Fruit fly (Drosophila melanogaster) whole organism, embryonic: ENCODE data around the gene ps.
A peak's percentile ranks its signal among the peaks of the same experiment; 100 is the strongest.

ENCODE experiments used
- Ada2b ChIP-seq: fragments of 200-800 bp; sonication (Bioruptor generic); IDR thresholded peaks from 2 replicates; pipeline ENCODE4 v1.3.6; 2022; ENCODE audit warnings: missing biosample characterization, missing genetic modification characterization
- B-H2 ChIP-seq: fragments of 200-800 bp; sonication (Bioruptor generic); optimal IDR thresholded peaks from 2 replicates; lab custom pipeline; 2018; ENCODE audit warnings: missing biosample characterization, mild to moderate bottlenecking, missing genetic modification characterization
- CG11696 ChIP-seq: fragments of 200-800 bp; sonication (Bioruptor generic); IDR thresholded peaks from 2 replicates; pipeline ENCODE4 v1.3.6; 2022; ENCODE audit warnings: missing biosample characterization, missing genetic modification characterization
- CG12071 ChIP-seq: fragments of 200-800 bp; sonication (Bioruptor generic); optimal IDR thresholded peaks from 3 replicates; lab custom pipeline; 2018; ENCODE audit warnings: missing biosample characterization, mild to moderate bottlenecking, missing genetic modification characterization
- CG12391 ChIP-seq: fragments of 200-800 bp; sonication (Bioruptor generic); optimal IDR thresholded peaks from 3 replicates; lab custom pipeline; 2018; ENCODE audit warnings: missing biosample characterization, mild to moderate bottlenecking, missing genetic modification characterization, moderate library complexity
- CG14965 ChIP-seq: fragments of 200-800 bp; sonication (Bioruptor generic); optimal IDR thresholded peaks from 2 replicates; lab custom pipeline; 2016; ENCODE audit warnings: missing biosample characterization, missing genetic modification characterization, borderline replicate concordance
- CG15696 ChIP-seq: fragments of 200-800 bp; sonication (Bioruptor generic); optimal IDR thresholded peaks from 2 replicates; lab custom pipeline; 2019; ENCODE audit warnings: missing biosample characterization, mild to moderate bottlenecking, missing genetic modification characterization, moderate library complexity
- CG1602 ChIP-seq: fragments of 200-800 bp; sonication (Bioruptor generic); optimal IDR thresholded peaks from 3 replicates; lab custom pipeline; 2016; ENCODE audit warnings: missing biosample characterization, missing genetic modification characterization
- CG17385 ChIP-seq: fragments of 200-800 bp; sonication (Bioruptor generic); optimal IDR thresholded peaks from 3 replicates; lab custom pipeline; 2018; ENCODE audit warnings: missing biosample characterization, mild to moderate bottlenecking, missing genetic modification characterization
- CG18011 ChIP-seq: fragments of 200-800 bp; sonication (Bioruptor generic); optimal IDR thresholded peaks from 2 replicates; lab custom pipeline; 2017; ENCODE audit warnings: missing biosample characterization, missing genetic modification characterization, mild to moderate bottlenecking, moderate library complexity, missing genotype
- CG2116 ChIP-seq: fragments of 200-800 bp; sonication (Bioruptor generic); optimal IDR thresholded peaks from 3 replicates; lab custom pipeline; 2018; ENCODE audit warnings: missing biosample characterization, mild to moderate bottlenecking, missing genetic modification characterization
- CG2678 ChIP-seq: fragments of 200-800 bp; sonication (Bioruptor generic); optimal IDR thresholded peaks from 3 replicates; lab custom pipeline; 2019; ENCODE audit warnings: missing biosample characterization, mild to moderate bottlenecking, missing genetic modification characterization, moderate library complexity
- CG2875 ChIP-seq: fragments of 200-800 bp; sonication (Bioruptor generic); optimal IDR thresholded peaks from 2 replicates; lab custom pipeline; 2017; ENCODE audit warnings: missing biosample characterization, mild to moderate bottlenecking, missing genetic modification characterization, missing genetic modification reagents
- CG33213 ChIP-seq: fragments of 200-800 bp; sonication (Bioruptor generic); optimal IDR thresholded peaks from 3 replicates; lab custom pipeline; 2016; ENCODE audit warnings: missing biosample characterization, missing genetic modification characterization
- CG6854 ChIP-seq: fragments of 200-800 bp; sonication (Bioruptor generic); optimal IDR thresholded peaks from 3 replicates; lab custom pipeline; 2017; ENCODE audit warnings: missing biosample characterization, mild to moderate bottlenecking, missing genetic modification characterization
- CG8290 ChIP-seq, 3 experiments: fragments of 200-800 bp; sonication (Bioruptor generic); optimal IDR thresholded peaks; 2 replicates each; lab custom pipeline; 2016 to 2019; ENCODE audit warnings: missing biosample characterization in 3 of 3, missing genetic modification characterization in 3 of 3, mild to moderate bottlenecking in 2 of 3, moderate library complexity in 1 of 3
- CG9437 ChIP-seq: fragments of 200-800 bp; sonication (Bioruptor generic); optimal IDR thresholded peaks from 2 replicates; lab custom pipeline; 2018; ENCODE audit warnings: missing biosample characterization, mild to moderate bottlenecking, missing genetic modification characterization
- CHES-1-like ChIP-seq: fragments of 200-800 bp; sonication (Bioruptor generic); optimal IDR thresholded peaks from 2 replicates; lab custom pipeline; 2016; ENCODE audit warnings: missing biosample characterization, missing genetic modification characterization
- D19A ChIP-seq: fragments of 200-800 bp; optimal IDR thresholded peaks from 3 replicates; lab custom pipeline; 2019; ENCODE audit warnings: missing biosample characterization, mild to moderate bottlenecking, missing genetic modification characterization, moderate library complexity
- Dad ChIP-seq: fragments of 200-800 bp; sonication (Bioruptor generic); optimal IDR thresholded peaks from 3 replicates; lab custom pipeline; 2016; ENCODE audit warnings: missing biosample characterization, missing genetic modification characterization
- Ets65A ChIP-seq: fragments of 200-800 bp; sonication (Bioruptor generic); peaks from one replicate; lab custom pipeline; 2016; ENCODE audit warnings: missing biosample characterization, missing genetic modification characterization
- Fer1 ChIP-seq: fragments of 200-800 bp; sonication (Bioruptor generic); optimal IDR thresholded peaks from 2 replicates; lab custom pipeline; 2017; ENCODE audit warnings: missing biosample characterization, mild to moderate bottlenecking, missing genetic modification characterization
- Fer2 ChIP-seq: fragments of 200-800 bp; sonication (Bioruptor generic); optimal IDR thresholded peaks from 2 replicates; lab custom pipeline; 2018; ENCODE audit warnings: missing biosample characterization, mild to moderate bottlenecking, missing genetic modification characterization, moderate library complexity
- Fer3 ChIP-seq: fragments of 200-800 bp; sonication (Bioruptor generic); optimal IDR thresholded peaks from 2 replicates; lab custom pipeline; 2018; ENCODE audit warnings: missing biosample characterization, mild to moderate bottlenecking, missing genetic modification characterization, moderate library complexity
- Gug ChIP-seq: fragments of 200-800 bp; sonication (Bioruptor generic); IDR thresholded peaks from 4 replicates; pipeline ENCODE4 v1.3.6; 2022; ENCODE audit warnings: missing biosample characterization, missing genetic modification characterization
- Hr3 ChIP-seq: fragments of 200-800 bp; sonication (Bioruptor generic); optimal IDR thresholded peaks from 3 replicates; lab custom pipeline; 2016; ENCODE audit warnings: missing biosample characterization, missing genetic modification characterization
- MESR4 ChIP-seq: fragments of 200-800 bp; sonication (Bioruptor generic); optimal IDR thresholded peaks from 2 replicates; lab custom pipeline; 2018; ENCODE audit warnings: missing biosample characterization, mild to moderate bottlenecking, missing genetic modification characterization, moderate library complexity
- MTF-1 ChIP-seq: fragments of 200-800 bp; sonication (Bioruptor generic); optimal IDR thresholded peaks from 2 replicates; lab custom pipeline; 2018; ENCODE audit warnings: missing biosample characterization, mild to moderate bottlenecking, missing genetic modification characterization, borderline replicate concordance
- Meics ChIP-seq: fragments of 200-800 bp; sonication (Bioruptor generic); optimal IDR thresholded peaks from 2 replicates; lab custom pipeline; 2017; ENCODE audit warnings: missing biosample characterization, mild to moderate bottlenecking, missing genetic modification characterization
- PHDP ChIP-seq: fragments of 200-800 bp; sonication (Bioruptor generic); optimal IDR thresholded peaks from 3 replicates; lab custom pipeline; 2018; ENCODE audit warnings: missing biosample characterization, mild to moderate bottlenecking, missing genetic modification characterization, moderate library complexity
- Side ChIP-seq: fragments of 200-800 bp; sonication (Bioruptor generic); optimal IDR thresholded peaks from 2 replicates; lab custom pipeline; 2016; ENCODE audit warnings: missing biosample characterization, missing genetic modification characterization
- Trl ChIP-seq, 3 experiments: fragments of >200 bp in 2 of 3; fragments of 200-800 bp in 1 of 3; sonication (Bioruptor generic) in 1 of 3; optimal IDR thresholded peaks; 2 replicates in 1 of 3; 3 replicates in 2 of 3; lab custom pipeline; 2016 to 2017; ENCODE audit warnings: missing biosample characterization in 1 of 3, missing genetic modification characterization in 1 of 3
- aop ChIP-seq: fragments of 200-800 bp; sonication (Bioruptor generic); IDR thresholded peaks from 2 replicates; pipeline ENCODE4 v1.3.6; 2022; ENCODE audit warnings: missing biosample characterization, missing genetic modification characterization
- ase ChIP-seq: fragments of 200-800 bp; sonication (Bioruptor generic); IDR thresholded peaks from 3 replicates; pipeline ENCODE4 v1.3.6; 2022; ENCODE audit warnings: missing biosample characterization, missing genetic modification characterization
- chif ChIP-seq, 2 experiments: fragments of 200-800 bp; sonication (Bioruptor generic); optimal IDR thresholded peaks; 3 replicates each; lab custom pipeline; 2016; ENCODE audit warnings: missing biosample characterization in 2 of 2, missing genetic modification characterization in 2 of 2
- chn ChIP-seq: fragments of 200-800 bp; sonication (Bioruptor generic); optimal IDR thresholded peaks from 2 replicates; lab custom pipeline; 2016; ENCODE audit warnings: missing biosample characterization, missing genetic modification characterization
- ftz-f1 ChIP-seq: fragments of 200-800 bp; sonication (Bioruptor generic); optimal IDR thresholded peaks from 2 replicates; lab custom pipeline; 2016; ENCODE audit warnings: missing biosample characterization, missing genetic modification characterization
- grau ChIP-seq: fragments of 200-800 bp; optimal IDR thresholded peaks from 3 replicates; lab custom pipeline; 2019; ENCODE audit warnings: missing biosample characterization, mild to moderate bottlenecking, missing genetic modification characterization, moderate library complexity
- gro ChIP-seq: fragments of 200-800 bp; sonication (Bioruptor generic); optimal IDR thresholded peaks from 2 replicates; lab custom pipeline; 2016; ENCODE audit warnings: missing biosample characterization, missing genetic modification characterization
- ind ChIP-seq: fragments of 200-800 bp; sonication (Bioruptor generic); optimal IDR thresholded peaks from 3 replicates; lab custom pipeline; 2016; ENCODE audit warnings: missing biosample characterization, missing genetic modification characterization
- lab ChIP-seq: fragments of 200-800 bp; sonication (Bioruptor generic); optimal IDR thresholded peaks from 3 replicates; lab custom pipeline; 2017; ENCODE audit warnings: missing biosample characterization, missing genetic modification characterization, mild to moderate bottlenecking, moderate library complexity, missing genetic modification reagents
- lilli ChIP-seq: fragments of 200-800 bp; sonication (Bioruptor generic); optimal IDR thresholded peaks from 3 replicates; lab custom pipeline; 2016; ENCODE audit warnings: missing biosample characterization, missing genetic modification characterization
- pnt ChIP-seq: fragments of 200-800 bp; sonication (Bioruptor generic); optimal IDR thresholded peaks from 3 replicates; lab custom pipeline; 2016; ENCODE audit warnings: missing biosample characterization, missing genetic modification characterization
- scrt ChIP-seq: fragments of 200-800 bp; sonication (Bioruptor generic); optimal IDR thresholded peaks from 2 replicates; lab custom pipeline; 2018; ENCODE audit warnings: missing biosample characterization, mild to moderate bottlenecking, missing genetic modification characterization, moderate library complexity
- sr ChIP-seq: fragments of 200-800 bp; sonication (Bioruptor generic); IDR thresholded peaks from 3 replicates; pipeline ENCODE4 v1.3.6; 2022; ENCODE audit warnings: missing biosample characterization, missing genetic modification characterization
- twi ChIP-seq: fragments of 200-800 bp; optimal IDR thresholded peaks from 2 replicates; lab custom pipeline; 2019; ENCODE audit warnings: missing biosample characterization, mild to moderate bottlenecking, missing genetic modification characterization, moderate library complexity
- wek ChIP-seq: fragments of 200-800 bp; sonication (Bioruptor generic); optimal IDR thresholded peaks from 3 replicates; lab custom pipeline; 2018; ENCODE audit warnings: missing biosample characterization, mild to moderate bottlenecking, missing genetic modification characterization, moderate library complexity

The ps gene

dm6 chr3R:9459385-9460285 is 41.9 kb downstream of the ps start (continued):
- TF ChIP-seq CG12391 (tag; lab: Kevin White, UChicago) (peak; percentile 71), scrt (GFP tag; lab: Kevin White, UChicago) (peak; percentile 71), lilli (GFP tag; lab: Kevin White, UChicago) (peak; percentile 74), CG12071 (GFP tag; lab: Kevin White, UChicago) (peak; percentile 51), CHES-1-like (no peak), CG33213 (GFP tag; lab: Kevin White, UChicago) (no peak), CG18011 (peak; percentile 53), Gug (peak; percentile 29; the same call in 1 of the 4 replicates), D19A (peak; percentile 65), Side (GFP tag; lab: Kevin White, UChicago) (peak; percentile 54), CG8290 (GFP tag; optimal IDR thresholded peaks at IDR 0.05; lab: Kevin White, UChicago) (no peak), CG8290 (tag; optimal IDR thresholded peaks at IDR 0.05; lab: Kevin White, UChicago) (peak in 1 of 2 experiments; percentile 42), twi (tag; lab: Kevin White, UChicago) (peak; percentile 6), ftz-f1 (peak; percentile 84), MESR4 (GFP tag; lab: Kevin White, UChicago) (no peak), lab (GFP tag; lab: Kevin White, UChicago) (peak; percentile 90), Ets65A (GFP tag; lab: Kevin White, UChicago) (no peak), gro (GFP tag; lab: Kevin White, UChicago) (peak; percentile 1), Dad (peak; percentile 23), grau (tag; lab: Kevin White, UChicago) (peak; percentile 81), Ada2b (GFP tag; lab: Robert Waterston, UW) (peak; percentile 57), Fer2 (peak; percentile 64), CG1602 (GFP tag; lab: Kevin White, UChicago) (no peak), CG9437 (GFP tag; lab: Kevin White, UChicago) (peak; percentile 25), MTF-1 (GFP tag; lab: Kevin White, UChicago) (no peak), B-H2 (GFP tag; lab: Kevin White, UChicago) (peak; percentile 81), Hr3 (peak; percentile 20), ind (GFP tag; lab: Kevin White, UChicago) (peak; percentile 69), Trl (optimal IDR thresholded peaks at IDR 0.05; lab: Kevin White, UChicago) (no peak), Trl (GFP tag; optimal IDR thresholded peaks at IDR 0.05; lab: Kevin White, UChicago) (peak; percentile 35), PHDP (tag; lab: Kevin White, UChicago) (peak; percentile 76), CG2116 (GFP tag; lab: Kevin White, UChicago) (peak; percentile 23), Meics (GFP tag; lab: Kevin White, UChicago) (peak; percentile 82), Fer1 (GFP tag; lab: Kevin White, UChicago) (peak; percentile 91), CG11696 (GFP tag; lab: Robert Waterston, UW) (no peak), aop (GFP tag; lab: Robert Waterston, UW) (no peak), wek (GFP tag; lab: Kevin White, UChicago) (no peak), Fer3 (tag; lab: Kevin White, UChicago) (peak; percentile 74), sr (GFP tag; lab: Robert Waterston, UW) (no peak), CG2875 (GFP tag; lab: Kevin White, UChicago) (peak; percentile 6), CG2678 (tag; lab: Kevin White, UChicago) (peak; percentile 88), ase (GFP tag; lab: Robert Waterston, UW) (no peak), chn (GFP tag; lab: Kevin White, UChicago) (peak; percentile 39), CG15696 (tag; lab: Kevin White, UChicago) (peak; percentile 4), pnt (GFP tag; lab: Kevin White, UChicago) (peak; percentile 16), CG14965 (no peak), CG6854 (peak; percentile 74), chif (GFP tag; optimal IDR thresholded peaks at IDR 0.05; lab: Kevin White, UChicago) (peak in 1 of 2 experiments; percentile 34), CG17385 (GFP tag; lab: Kevin White, UChicago) (peak; percentile 68)
